Fruit fly (Drosophila melanogaster) whole organism, embryonic: ENCODE results near the gene Scamp.

Source experiments
- B-H1 ChIP-seq: fragments of 200-800 bp; sonication (Bioruptor generic); IDR thresholded peaks from 3 replicates; pipeline ENCODE4 v1.3.6; 2022; ENCODE audit warnings: missing biosample characterization, missing genetic modification characterization
- Blimp-1 ChIP-seq: fragments of 200-800 bp; sonication (Bioruptor generic); optimal IDR thresholded peaks from 3 replicates; lab custom pipeline; 2018; ENCODE audit warnings: missing biosample characterization, missing genetic modification characterization, mild to moderate bottlenecking, moderate library complexity, missing genetic modification reagents
- BtbVII ChIP-seq: fragments of 200-800 bp; sonication (Bioruptor generic); optimal IDR thresholded peaks from 3 replicates; lab custom pipeline; 2017; ENCODE audit warnings: missing biosample characterization, mild to moderate bottlenecking, missing genetic modification characterization
- CG10959 ChIP-seq: fragments of 200-800 bp; sonication (Bioruptor generic); IDR thresholded peaks from 2 replicates; pipeline ENCODE4 v1.3.6; 2022; ENCODE audit warnings: missing biosample characterization, missing genetic modification characterization
- CG11085 ChIP-seq: fragments of 200-800 bp; sonication (Bioruptor generic); IDR thresholded peaks from 2 replicates; pipeline ENCODE4 v1.3.6; 2022; ENCODE audit warnings: missing biosample characterization, missing genetic modification characterization
- CG12071 ChIP-seq: fragments of 200-800 bp; sonication (Bioruptor generic); optimal IDR thresholded peaks from 3 replicates; lab custom pipeline; 2018; ENCODE audit warnings: missing biosample characterization, mild to moderate bottlenecking, missing genetic modification characterization
- CG13424 ChIP-seq: fragments of 200-800 bp; sonication (Bioruptor generic); optimal IDR thresholded peaks from 2 replicates; lab custom pipeline; 2019; ENCODE audit warnings: missing biosample characterization, mild to moderate bottlenecking, missing genetic modification characterization, moderate library complexity
- CG13624 ChIP-seq: fragments of 200-800 bp; sonication (Bioruptor generic); optimal IDR thresholded peaks from 2 replicates; lab custom pipeline; 2016; ENCODE audit warnings: missing biosample characterization, missing genetic modification characterization
- CG14441 ChIP-seq: fragments of 200-800 bp; sonication (Bioruptor generic); IDR thresholded peaks from 2 replicates; pipeline ENCODE4 v1.3.6; 2022; ENCODE audit warnings: missing biosample characterization, missing genetic modification characterization
- CG15269 ChIP-seq: fragments of 200-800 bp; sonication (Bioruptor generic); optimal IDR thresholded peaks from 2 replicates; lab custom pipeline; 2018; ENCODE audit warnings: missing biosample characterization, mild to moderate bottlenecking, missing genetic modification characterization, moderate library complexity
- CG17361 ChIP-seq: fragments of 200-800 bp; sonication (Bioruptor generic); IDR thresholded peaks from 3 replicates; pipeline ENCODE4 v1.3.6; 2022; ENCODE audit warnings: missing biosample characterization, missing genetic modification characterization
- CG17385 ChIP-seq: fragments of 200-800 bp; sonication (Bioruptor generic); optimal IDR thresholded peaks from 3 replicates; lab custom pipeline; 2018; ENCODE audit warnings: missing biosample characterization, mild to moderate bottlenecking, missing genetic modification characterization
- CG2129 ChIP-seq: fragments of 200-800 bp; sonication (Bioruptor generic); IDR thresholded peaks from 2 replicates; pipeline ENCODE4 v1.3.6; 2022; ENCODE audit warnings: missing biosample characterization, missing genetic modification characterization; ENCODE audit not compliant: partially characterized antibody
- CG3065 ChIP-seq: fragments of 200-800 bp; sonication (Bioruptor generic); optimal IDR thresholded peaks from 2 replicates; lab custom pipeline; 2016; ENCODE audit warnings: missing biosample characterization, missing genetic modification characterization
- CG34422 ChIP-seq: fragments of 200-800 bp; sonication (Bioruptor generic); IDR thresholded peaks from 3 replicates; pipeline ENCODE4 v1.3.6; 2022; ENCODE audit warnings: missing biosample characterization, missing genetic modification characterization
- CG4360 ChIP-seq: fragments of 200-800 bp; sonication (Bioruptor generic); IDR thresholded peaks from 2 replicates; pipeline ENCODE4 v1.3.6; 2022; ENCODE audit warnings: missing biosample characterization, missing genetic modification characterization
- CG8281 ChIP-seq: fragments of 200-800 bp; sonication (Bioruptor generic); optimal IDR thresholded peaks from 2 replicates; lab custom pipeline; 2018; ENCODE audit warnings: missing biosample characterization, mild to moderate bottlenecking, missing genetic modification characterization, moderate library complexity
- Dek ChIP-seq: fragments of 200-800 bp; sonication (Bioruptor generic); optimal IDR thresholded peaks from 3 replicates; lab custom pipeline; 2019; ENCODE audit warnings: missing biosample characterization, mild to moderate bottlenecking, missing genetic modification characterization, moderate library complexity
- Doc2 ChIP-seq: fragments of 200-800 bp; sonication (Bioruptor generic); IDR thresholded peaks from 2 replicates; pipeline ENCODE4 v1.3.6; 2022; ENCODE audit warnings: missing biosample characterization, missing genetic modification characterization
- H2.0 ChIP-seq: fragments of 200-800 bp; sonication (Bioruptor generic); IDR thresholded peaks from 2 replicates; pipeline ENCODE4 v1.3.6; 2022; ENCODE audit warnings: missing biosample characterization, missing genetic modification characterization
- Nf-YC ChIP-seq: fragments of 200-800 bp; optimal IDR thresholded peaks from 3 replicates; lab custom pipeline; 2019; ENCODE audit warnings: missing biosample characterization, mild to moderate bottlenecking, missing genetic modification characterization, moderate library complexity
- Oli ChIP-seq: fragments of 200-800 bp; sonication (Bioruptor generic); optimal IDR thresholded peaks from 2 replicates; lab custom pipeline; 2018; ENCODE audit warnings: missing biosample characterization, mild to moderate bottlenecking, missing genetic modification characterization, moderate library complexity
- Ptx1 ChIP-seq: fragments of 200-800 bp; sonication (Bioruptor generic); IDR thresholded peaks from 2 replicates; pipeline ENCODE4 v1.3.6; 2022; ENCODE audit warnings: missing biosample characterization, missing genetic modification characterization
- Ravus ChIP-seq: fragments of 200-800 bp; sonication (Bioruptor generic); IDR thresholded peaks from 2 replicates; pipeline ENCODE4 v1.3.6; 2022; ENCODE audit warnings: missing biosample characterization, missing genetic modification characterization
- Sin3A ChIP-seq: fragments of >200 bp; optimal IDR thresholded peaks from 2 replicates; lab custom pipeline; 2018
- ap ChIP-seq: fragments of 200-800 bp; sonication (Bioruptor generic); IDR thresholded peaks from 2 replicates; pipeline ENCODE4 v1.3.6; 2022; ENCODE audit warnings: missing biosample characterization, missing genetic modification characterization
- ase ChIP-seq: fragments of 200-800 bp; sonication (Bioruptor generic); IDR thresholded peaks from 3 replicates; pipeline ENCODE4 v1.3.6; 2022; ENCODE audit warnings: missing biosample characterization, missing genetic modification characterization
- az2 ChIP-seq: fragments of 200-800 bp; sonication (Bioruptor generic); optimal IDR thresholded peaks from 3 replicates; lab custom pipeline; 2016; ENCODE audit warnings: missing biosample characterization, missing genetic modification characterization
- bowl ChIP-seq: fragments of 200-800 bp; sonication (Bioruptor generic); IDR thresholded peaks from 2 replicates; pipeline ENCODE4 v1.3.6; 2022; ENCODE audit warnings: missing biosample characterization, missing genetic modification characterization
- bsh ChIP-seq, 2 experiments: fragments of 200-800 bp; sonication (Bioruptor generic); optimal IDR thresholded peaks; 2 replicates each; lab custom pipeline; 2017 to 2018; ENCODE audit warnings: mild to moderate bottlenecking in 2 of 2, missing biosample characterization in 2 of 2, missing genetic modification characterization in 2 of 2, moderate library complexity in 1 of 2
- da ChIP-seq: fragments of 200-800 bp; sonication (Bioruptor generic); optimal IDR thresholded peaks from 2 replicates; lab custom pipeline; 2016; ENCODE audit warnings: missing biosample characterization, missing genetic modification characterization
- dpn ChIP-seq, 2 experiments: fragments of 200-800 bp; sonication (Bioruptor generic); optimal IDR thresholded peaks; 3 replicates each; lab custom pipeline; 2016; ENCODE audit warnings: missing biosample characterization in 2 of 2, missing genetic modification characterization in 2 of 2
- fu2 ChIP-seq: fragments of 200-800 bp; sonication (Bioruptor generic); optimal IDR thresholded peaks from 2 replicates; lab custom pipeline; 2016; ENCODE audit warnings: missing biosample characterization, missing genetic modification characterization
- gcm ChIP-seq: fragments of 200-800 bp; sonication (Bioruptor generic); optimal IDR thresholded peaks from 2 replicates; lab custom pipeline; 2019; ENCODE audit warnings: missing biosample characterization, mild to moderate bottlenecking, missing genetic modification characterization, moderate library complexity
- h ChIP-seq: fragments of >200 bp; optimal IDR thresholded peaks from 2 replicates; lab custom pipeline; 2017
- hb ChIP-seq: fragments of 200-800 bp; sonication (Bioruptor generic); IDR thresholded peaks from 3 replicates; pipeline ENCODE4 v1.3.6; 2022; ENCODE audit warnings: missing biosample characterization, missing genetic modification characterization; ENCODE audit not compliant: partially characterized antibody
- hbn ChIP-seq: fragments of 200-800 bp; sonication (Bioruptor generic); IDR thresholded peaks from 2 replicates; pipeline ENCODE4 v1.3.6; 2022; ENCODE audit warnings: missing biosample characterization, missing genetic modification characterization; ENCODE audit not compliant: partially characterized antibody
- ken ChIP-seq: fragments of 200-800 bp; sonication (Bioruptor generic); IDR thresholded peaks from 3 replicates; pipeline ENCODE4 v1.3.6; 2022; ENCODE audit warnings: missing biosample characterization, missing genetic modification characterization
- luna ChIP-seq: fragments of 200-800 bp; sonication (Bioruptor generic); optimal IDR thresholded peaks from 2 replicates; lab custom pipeline; 2016; ENCODE audit warnings: missing biosample characterization, missing genetic modification characterization
- nau ChIP-seq: fragments of 200-800 bp; sonication (Bioruptor generic); optimal IDR thresholded peaks from 3 replicates; lab custom pipeline; 2017; ENCODE audit warnings: missing biosample characterization, mild to moderate bottlenecking, missing genetic modification characterization, missing genetic modification reagents
- oc ChIP-seq: fragments of 200-800 bp; sonication (Bioruptor generic); optimal IDR thresholded peaks from 2 replicates; lab custom pipeline; 2018; ENCODE audit warnings: missing biosample characterization, mild to moderate bottlenecking, missing genetic modification characterization, moderate library complexity
- pho ChIP-seq: fragments of 200-800 bp; sonication (Bioruptor generic); optimal IDR thresholded peaks from 2 replicates; lab custom pipeline; 2016; ENCODE audit warnings: missing biosample characterization, missing genetic modification characterization
- row ChIP-seq: fragments of 200-800 bp; sonication (Bioruptor generic); IDR thresholded peaks from 3 replicates; pipeline ENCODE4 v1.3.6; 2022; ENCODE audit warnings: missing biosample characterization, missing genetic modification characterization
- sima ChIP-seq: fragments of 200-800 bp; sonication (Bioruptor generic); optimal IDR thresholded peaks from 2 replicates; lab custom pipeline; 2016; ENCODE audit warnings: missing biosample characterization, missing genetic modification characterization
- sqz ChIP-seq: fragments of 200-800 bp; sonication (Bioruptor generic); optimal IDR thresholded peaks from 3 replicates; lab custom pipeline; 2018; ENCODE audit warnings: missing biosample characterization, mild to moderate bottlenecking, missing genetic modification characterization
- stc ChIP-seq: fragments of 200-800 bp; sonication (Bioruptor generic); IDR thresholded peaks from 2 replicates; pipeline ENCODE4 v1.3.6; 2022; ENCODE audit warnings: missing biosample characterization, missing genetic modification characterization
- sug ChIP-seq: fragments of 200-800 bp; optimal IDR thresholded peaks from 2 replicates; lab custom pipeline; 2019; ENCODE audit warnings: missing biosample characterization, mild to moderate bottlenecking, missing genetic modification characterization, moderate library complexity
- tll ChIP-seq, 2 experiments: fragments of 200-800 bp in 1 of 2; fragments of >200 bp in 1 of 2; sonication (Bioruptor generic) in 1 of 2; optimal IDR thresholded peaks; 2 replicates each; lab custom pipeline; 2017 to 2019; ENCODE audit warnings: missing biosample characterization in 2 of 2, missing genetic modification characterization in 2 of 2, mild to moderate bottlenecking in 1 of 2, moderate library complexity in 1 of 2
- twi ChIP-seq: fragments of 200-800 bp; optimal IDR thresholded peaks from 2 replicates; lab custom pipeline; 2019; ENCODE audit warnings: missing biosample characterization, mild to moderate bottlenecking, missing genetic modification characterization, moderate library complexity
- yki ChIP-seq: fragments of >200 bp; optimal IDR thresholded peaks from 3 replicates; lab custom pipeline; 2018
- zfh1 ChIP-seq: fragments of 200-800 bp; sonication (Bioruptor generic); IDR thresholded peaks from 3 replicates; pipeline ENCODE4 v1.3.6; 2022; ENCODE audit warnings: missing biosample characterization, missing genetic modification characterization

The Scamp gene

dm6 chrX:15449490-15450326, at the start of gene Scamp, which contains the start of gene Ahcy:
Scamp (minus strand) TSS chrX:15449883.
Ahcy (plus strand) TSS chrX:15450261.
- TF ChIP-seq CG17385 (GFP tag; lab: Kevin White, UChicago), result no peak
- TF ChIP-seq pho (GFP tag; lab: Kevin White, UChicago), result peak; percentile 4
- no peak for TF ChIP-seq h (lab: Kevin White, UChicago)
- TF ChIP-seq dpn (GFP tag; optimal IDR thresholded peaks at IDR 0.05; lab: Kevin White, UChicago), result no peak
- no peak for TF ChIP-seq Oli
- no peak for TF ChIP-seq Ptx1 (GFP tag; lab: Robert Waterston, UW)
- TF ChIP-seq Nf-YC (tag; lab: Kevin White, UChicago), result peak; percentile 15
- no peak for TF ChIP-seq CG13624 (GFP tag; lab: Kevin White, UChicago)
- no peak for TF ChIP-seq CG3065
- no peak for TF ChIP-seq CG34422 (GFP tag; lab: Robert Waterston, UW)
- TF ChIP-seq CG4360 (GFP tag; lab: Robert Waterston, UW), result no peak
- peak; percentile 46; the same call in 2 of the 3 replicates for TF ChIP-seq row (GFP tag; lab: Robert Waterston, UW)
- no peak for TF ChIP-seq ken (GFP tag; lab: Robert Waterston, UW)
- TF ChIP-seq CG17361 (GFP tag; lab: Robert Waterston, UW), result peak; percentile 57; the same call in 2 of the 3 replicates
- TF ChIP-seq CG13424 (tag; lab: Kevin White, UChicago), result peak; percentile 5
- no peak for TF ChIP-seq Doc2 (GFP tag; lab: Robert Waterston, UW)
- no peak for TF ChIP-seq tll (GFP tag; optimal IDR thresholded peaks at IDR 0.05; lab: Kevin White, UChicago)
- no peak for TF ChIP-seq B-H1 (GFP tag; lab: Robert Waterston, UW)
- no peak for TF ChIP-seq bowl (GFP tag; lab: Robert Waterston, UW)
- no peak for TF ChIP-seq ase
- TF ChIP-seq luna (GFP tag; lab: Kevin White, UChicago), result no peak
- TF ChIP-seq nau, result no peak
- no peak for TF ChIP-seq stc (GFP tag; lab: Robert Waterston, UW)
- TF ChIP-seq H2.0 (GFP tag; lab: Robert Waterston, UW), result no peak
- TF ChIP-seq da (GFP tag; lab: Kevin White, UChicago), result no peak
- TF ChIP-seq Ravus (GFP tag; lab: Robert Waterston, UW), result no peak
- no peak for TF ChIP-seq CG12071 (GFP tag; lab: Kevin White, UChicago)
- TF ChIP-seq gcm, result no peak
- TF ChIP-seq bsh (GFP tag; optimal IDR thresholded peaks at IDR 0.05; lab: Kevin White, UChicago), result no peak
- no peak for TF ChIP-seq yki (lab: Kevin White, UChicago)
- TF ChIP-seq hb, result no peak
- TF ChIP-seq Blimp-1 (GFP tag; lab: Kevin White, UChicago), result no peak
- no peak for TF ChIP-seq CG14441
- no peak for TF ChIP-seq zfh1 (GFP tag; lab: Robert Waterston, UW)
- no peak for TF ChIP-seq sqz
- TF ChIP-seq Sin3A (lab: Kevin White, UChicago), result peak; percentile 34
- TF ChIP-seq az2 (GFP tag; lab: Kevin White, UChicago), result no peak
- TF ChIP-seq ap (GFP tag; lab: Robert Waterston, UW), result no peak
- TF ChIP-seq CG10959 (GFP tag; lab: Robert Waterston, UW), result no peak
- TF ChIP-seq sug, result no peak
- no peak for TF ChIP-seq CG11085
- no peak for TF ChIP-seq CG8281 (tag; lab: Kevin White, UChicago)
- TF ChIP-seq sima (GFP tag; lab: Kevin White, UChicago), result no peak
- TF ChIP-seq hbn (GFP tag; lab: Robert Waterston, UW), result no peak
- TF ChIP-seq fu2 (GFP tag; lab: Kevin White, UChicago), result no peak
- no peak for TF ChIP-seq BtbVII (GFP tag; lab: Kevin White, UChicago)
- no peak for TF ChIP-seq oc (tag; lab: Kevin White, UChicago)
- TF ChIP-seq Dek (tag; lab: Kevin White, UChicago), result no peak
- TF ChIP-seq CG15269, result peak; percentile 17
- TF ChIP-seq twi, result no peak
- 0 out of 2 replicates have a peak, but pooled peaks have one; percentile 17 for TF ChIP-seq CG2129
